Fruit fly (Drosophila melanogaster) whole organism, embryonic: ENCODE results near the gene Cpr5C.
A peak's percentile ranks its signal among the peaks of the same experiment; 100 is the strongest.

Source experiments
- Antp ChIP-seq: fragments of 200-800 bp; sonication (Bioruptor generic); optimal IDR thresholded peaks from 3 replicates; lab custom pipeline; 2016; ENCODE audit warnings: missing biosample characterization, missing genetic modification characterization
- Atf6 ChIP-seq: fragments of 200-800 bp; sonication (Bioruptor generic); IDR thresholded peaks from 2 replicates; pipeline ENCODE4 v1.3.6; 2022; ENCODE audit warnings: missing biosample characterization, missing genetic modification characterization
- Awh ChIP-seq: fragments of 200-800 bp; sonication (Bioruptor generic); IDR thresholded peaks from 2 replicates; pipeline ENCODE4, ENCODE4 v1.3.6; 2022; ENCODE audit warnings: missing biosample characterization, missing genetic modification characterization
- CG13424 ChIP-seq: fragments of 200-800 bp; sonication (Bioruptor generic); optimal IDR thresholded peaks from 2 replicates; lab custom pipeline; 2019; ENCODE audit warnings: missing biosample characterization, mild to moderate bottlenecking, missing genetic modification characterization, moderate library complexity
- CG14667 ChIP-seq: fragments of 200-800 bp; sonication (Bioruptor generic); IDR thresholded peaks from 2 replicates; pipeline ENCODE4 v1.3.6; 2022; ENCODE audit warnings: missing biosample characterization, missing genetic modification characterization
- CG1603 ChIP-seq: fragments of 200-800 bp; sonication (Bioruptor generic); optimal IDR thresholded peaks from 2 replicates; lab custom pipeline; 2019; ENCODE audit warnings: missing biosample characterization, mild to moderate bottlenecking, missing genetic modification characterization, moderate library complexity
- CG1792 ChIP-seq: fragments of 200-800 bp; sonication (Bioruptor generic); optimal IDR thresholded peaks from 2 replicates; lab custom pipeline; 2016; ENCODE audit warnings: missing biosample characterization, missing genetic modification characterization
- CG18476 ChIP-seq: fragments of 200-800 bp; sonication (Bioruptor generic); optimal IDR thresholded peaks from 2 replicates; lab custom pipeline; 2016; ENCODE audit warnings: missing biosample characterization, mild to moderate bottlenecking, missing genetic modification characterization
- CG18599 ChIP-seq: fragments of 200-800 bp; sonication (Bioruptor generic); optimal IDR thresholded peaks from 3 replicates; lab custom pipeline; 2017; ENCODE audit warnings: missing biosample characterization, missing genetic modification characterization, mild to moderate bottlenecking, moderate library complexity, missing genetic modification reagents
- CG30403 ChIP-seq: fragments of 200-800 bp; sonication (Bioruptor generic); optimal IDR thresholded peaks from 3 replicates; lab custom pipeline; 2016; ENCODE audit warnings: missing biosample characterization, missing genetic modification characterization
- CG3065 ChIP-seq: fragments of 200-800 bp; sonication (Bioruptor generic); optimal IDR thresholded peaks from 2 replicates; lab custom pipeline; 2016; ENCODE audit warnings: missing biosample characterization, missing genetic modification characterization
- CG31441 ChIP-seq: fragments of 200-800 bp; sonication (Bioruptor generic); IDR thresholded peaks from 2 replicates; pipeline ENCODE4 v1.3.6; 2022; ENCODE audit warnings: missing biosample characterization, missing genetic modification characterization
- CG32532 ChIP-seq: fragments of 200-800 bp; sonication (Bioruptor generic); IDR thresholded peaks from 2 replicates; pipeline ENCODE4 v1.3.6; 2022; ENCODE audit warnings: missing biosample characterization, missing genetic modification characterization
- CG34224 ChIP-seq: fragments of 200-800 bp; sonication (Bioruptor generic); IDR thresholded peaks from 3 replicates; pipeline ENCODE4 v1.3.6; 2022; ENCODE audit warnings: missing biosample characterization, missing genetic modification characterization; ENCODE audit not compliant: partially characterized antibody
- CG34376 ChIP-seq: fragments of 200-800 bp; sonication (Bioruptor generic); optimal IDR thresholded peaks from 2 replicates; lab custom pipeline; 2018; ENCODE audit warnings: missing biosample characterization, mild to moderate bottlenecking, missing genetic modification characterization
- CG4730 ChIP-seq: fragments of 200-800 bp; sonication (Bioruptor generic); IDR thresholded peaks from 2 replicates; pipeline ENCODE4 v1.3.6; 2022; ENCODE audit warnings: missing biosample characterization, missing genetic modification characterization
- CG6791 ChIP-seq: fragments of 200-800 bp; sonication (Bioruptor generic); IDR thresholded peaks from 3 replicates; pipeline ENCODE4 v1.3.6; 2022; ENCODE audit warnings: missing biosample characterization, missing genetic modification characterization; ENCODE audit not compliant: partially characterized antibody
- CG7271 ChIP-seq: fragments of 200-800 bp; sonication (Bioruptor generic); optimal IDR thresholded peaks from 2 replicates; lab custom pipeline; 2018; ENCODE audit warnings: missing biosample characterization, mild to moderate bottlenecking, missing genetic modification characterization, moderate library complexity
- CG9817 ChIP-seq: fragments of 200-800 bp; sonication (Bioruptor generic); optimal IDR thresholded peaks from 2 replicates; lab custom pipeline; 2018; ENCODE audit warnings: missing biosample characterization, mild to moderate bottlenecking, missing genetic modification characterization, moderate library complexity
- Deaf1 ChIP-seq: fragments of 200-800 bp; optimal IDR thresholded peaks from 3 replicates; lab custom pipeline; 2019; ENCODE audit warnings: missing biosample characterization, mild to moderate bottlenecking, missing genetic modification characterization, moderate library complexity
- Hmr ChIP-seq: fragments of 200-800 bp; sonication (Bioruptor generic); optimal IDR thresholded peaks from 3 replicates; lab custom pipeline; 2017; ENCODE audit warnings: mild to moderate bottlenecking, missing biosample characterization, missing genetic modification reagents, missing genetic modification characterization
- Meics ChIP-seq: fragments of 200-800 bp; sonication (Bioruptor generic); optimal IDR thresholded peaks from 2 replicates; lab custom pipeline; 2017; ENCODE audit warnings: missing biosample characterization, mild to moderate bottlenecking, missing genetic modification characterization
- Mrtf ChIP-seq: fragments of 200-800 bp; sonication (Bioruptor generic); IDR thresholded peaks from 3 replicates; pipeline ENCODE4 v1.3.6; 2022; ENCODE audit warnings: missing biosample characterization, missing genetic modification characterization
- Optix ChIP-seq: fragments of 200-800 bp; sonication (Bioruptor generic); IDR thresholded peaks from 3 replicates; pipeline ENCODE4 v1.3.6; 2022; ENCODE audit warnings: missing biosample characterization, missing genetic modification characterization
- YL-1 ChIP-seq: fragments of 200-800 bp; sonication (Bioruptor generic); optimal IDR thresholded peaks from 3 replicates; lab custom pipeline; 2017; ENCODE audit warnings: missing biosample characterization, mild to moderate bottlenecking, missing genetic modification characterization
- bab2 ChIP-seq: fragments of 200-800 bp; sonication (Bioruptor generic); optimal IDR thresholded peaks from 2 replicates; lab custom pipeline; 2016; ENCODE audit warnings: missing biosample characterization, missing genetic modification characterization
- bbx ChIP-seq: fragments of 200-800 bp; sonication (Bioruptor generic); IDR thresholded peaks from 2 replicates; pipeline ENCODE4 v1.3.6; 2022; ENCODE audit warnings: missing biosample characterization, missing genetic modification characterization; ENCODE audit not compliant: partially characterized antibody
- btn ChIP-seq: fragments of 200-800 bp; sonication (Bioruptor generic); optimal IDR thresholded peaks from 2 replicates; lab custom pipeline; 2016; ENCODE audit warnings: missing biosample characterization, missing genetic modification characterization
- chif ChIP-seq, 2 experiments: fragments of 200-800 bp; sonication (Bioruptor generic); optimal IDR thresholded peaks; 3 replicates each; lab custom pipeline; 2016; ENCODE audit warnings: missing biosample characterization in 2 of 2, missing genetic modification characterization in 2 of 2
- croc ChIP-seq: fragments of 200-800 bp; sonication (Bioruptor generic); conservative IDR thresholded peaks from 3 replicates; pipeline ENCODE4 v1.3.6; 2022; ENCODE audit warnings: missing biosample characterization, missing genetic modification characterization
- cwo ChIP-seq: fragments of 200-800 bp; sonication (Bioruptor generic); optimal IDR thresholded peaks from 3 replicates; lab custom pipeline; 2017; ENCODE audit warnings: missing biosample characterization, missing genetic modification characterization, mild to moderate bottlenecking, moderate library complexity, missing genetic modification reagents
- dysf ChIP-seq: fragments of 200-800 bp; sonication (Bioruptor generic); IDR thresholded peaks from 3 replicates; pipeline ENCODE4 v1.3.6; 2022; ENCODE audit warnings: missing biosample characterization, missing genetic modification characterization
- ewg ChIP-seq: fragments of 200-800 bp; sonication (Bioruptor generic); optimal IDR thresholded peaks from 3 replicates; lab custom pipeline; 2017; ENCODE audit warnings: mild to moderate bottlenecking, missing biosample characterization, missing genetic modification reagents, missing genetic modification characterization
- gcm ChIP-seq: fragments of 200-800 bp; sonication (Bioruptor generic); optimal IDR thresholded peaks from 2 replicates; lab custom pipeline; 2019; ENCODE audit warnings: missing biosample characterization, mild to moderate bottlenecking, missing genetic modification characterization, moderate library complexity
- kni ChIP-seq: fragments of 200-800 bp; sonication (Bioruptor generic); optimal IDR thresholded peaks from 3 replicates; lab custom pipeline; 2017; ENCODE audit warnings: mild to moderate bottlenecking, missing biosample characterization, missing genetic modification reagents, missing genetic modification characterization
- lab ChIP-seq: fragments of 200-800 bp; sonication (Bioruptor generic); optimal IDR thresholded peaks from 3 replicates; lab custom pipeline; 2017; ENCODE audit warnings: missing biosample characterization, missing genetic modification characterization, mild to moderate bottlenecking, moderate library complexity, missing genetic modification reagents
- lilli ChIP-seq: fragments of 200-800 bp; sonication (Bioruptor generic); optimal IDR thresholded peaks from 3 replicates; lab custom pipeline; 2016; ENCODE audit warnings: missing biosample characterization, missing genetic modification characterization
- nom ChIP-seq: fragments of 200-800 bp; sonication (Bioruptor generic); optimal IDR thresholded peaks from 2 replicates; lab custom pipeline; 2017; ENCODE audit warnings: missing biosample characterization, missing genetic modification characterization, mild to moderate bottlenecking, moderate library complexity, missing genetic modification reagents
- pan ChIP-seq, 4 experiments: fragments of >200 bp in 3 of 4; fragments of 200-800 bp in 1 of 4; sonication (Bioruptor generic) in 1 of 4; optimal IDR thresholded peaks in 3 of 4; IDR thresholded peaks in 1 of 4; 2 replicates each; pipeline versions ENCODE4 v1.3.6 to Lab custom; 2017 to 2022; ENCODE audit warnings: missing biosample characterization in 2 of 4, missing genetic modification characterization in 2 of 4, mixed read lengths in 1 of 4
- peb ChIP-seq: fragments of 200-800 bp; sonication (Bioruptor generic); IDR thresholded peaks from 2 replicates; pipeline ENCODE4 v1.3.6; 2022; ENCODE audit warnings: missing biosample characterization, missing genetic modification characterization
- pfk ChIP-seq: fragments of 200-800 bp; sonication (Bioruptor generic); optimal IDR thresholded peaks from 2 replicates; lab custom pipeline; 2018; ENCODE audit warnings: missing biosample characterization, mild to moderate bottlenecking, missing genetic modification characterization, moderate library complexity
- run ChIP-seq: fragments of 200-800 bp; sonication (Bioruptor generic); optimal IDR thresholded peaks from 3 replicates; lab custom pipeline; 2018; ENCODE audit warnings: missing biosample characterization, mild to moderate bottlenecking, missing genetic modification characterization
- sc ChIP-seq, 3 experiments: fragments of >200 bp in 2 of 3; fragments of 200-800 bp in 1 of 3; sonication (Bioruptor generic) in 1 of 3; optimal IDR thresholded peaks; 2 replicates in 2 of 3; 3 replicates in 1 of 3; lab custom pipeline; 2017; ENCODE audit warnings: mild to moderate bottlenecking in 1 of 3, missing biosample characterization in 1 of 3, missing genetic modification characterization in 1 of 3, missing genetic modification reagents in 1 of 3
- sens-2 ChIP-seq: fragments of 200-800 bp; sonication (Bioruptor generic); IDR thresholded peaks from 2 replicates; pipeline ENCODE4 v1.3.6; 2022; ENCODE audit warnings: missing biosample characterization, missing genetic modification characterization
- slbo ChIP-seq: fragments of 200-800 bp; sonication (Bioruptor generic); IDR thresholded peaks from 2 replicates; pipeline ENCODE4 v1.3.6; 2022; ENCODE audit warnings: missing biosample characterization, missing genetic modification characterization
- tap ChIP-seq: fragments of 200-800 bp; optimal IDR thresholded peaks from 3 replicates; lab custom pipeline; 2019; ENCODE audit warnings: missing biosample characterization, mild to moderate bottlenecking, missing genetic modification characterization, moderate library complexity
- tio ChIP-seq: fragments of 200-800 bp; sonication (Bioruptor generic); optimal IDR thresholded peaks from 2 replicates; lab custom pipeline; 2017; ENCODE audit warnings: missing biosample characterization, missing genetic modification characterization, inconsistent platforms
- twi ChIP-seq: fragments of 200-800 bp; optimal IDR thresholded peaks from 2 replicates; lab custom pipeline; 2019; ENCODE audit warnings: missing biosample characterization, mild to moderate bottlenecking, missing genetic modification characterization, moderate library complexity
- unpg ChIP-seq: fragments of 200-800 bp; sonication (Bioruptor generic); optimal IDR thresholded peaks from 3 replicates; lab custom pipeline; 2018; ENCODE audit warnings: missing biosample characterization, mild to moderate bottlenecking, missing genetic modification characterization, moderate library complexity

Gene Cpr5C

dm6 chrX:5847544-5847943 is 43.1 kb downstream of the Cpr5C start (continued):
- TF ChIP-seq nom (no peak), Atf6 (GFP tag; lab: Robert Waterston, UW) (0 out of 2 replicates have a peak, but pooled peaks have one; percentile 29), dysf (GFP tag; lab: Robert Waterston, UW) (peak; percentile 58; the same call in 2 of the 3 replicates), CG18476 (GFP tag; lab: Kevin White, UChicago) (no peak), chif (GFP tag; optimal IDR thresholded peaks at IDR 0.05; lab: Kevin White, UChicago) (no peak), Deaf1 (tag; lab: Kevin White, UChicago) (no peak), gcm (GFP tag; lab: Kevin White, UChicago) (no peak), lilli (GFP tag; lab: Kevin White, UChicago) (peak; percentile 35), CG3065 (no peak), twi (tag; lab: Kevin White, UChicago) (no peak), CG6791 (GFP tag; lab: Robert Waterston, UW) (no peak), ewg (GFP tag; lab: Kevin White, UChicago) (no peak), Optix (GFP tag; lab: Robert Waterston, UW) (peak; percentile 34; the same call in 2 of the 3 replicates), kni (GFP tag; lab: Kevin White, UChicago) (no peak), CG18599 (GFP tag; lab: Kevin White, UChicago) (peak; percentile 80), CG14667 (GFP tag; lab: Robert Waterston, UW) (peak; percentile 29; the same call in 1 of the 2 replicates), Awh (GFP tag; lab: Robert Waterston, UW) (no peak), CG34224 (GFP tag; lab: Robert Waterston, UW) (no peak), slbo (peak; percentile 69; the same call in 1 of the 2 replicates), tio (no peak), YL-1 (GFP tag; lab: Kevin White, UChicago) (no peak), sc (optimal IDR thresholded peaks at IDR 0.05; lab: Kevin White, UChicago) (no peak), sc (GFP tag; optimal IDR thresholded peaks at IDR 0.05; lab: Kevin White, UChicago) (no peak), lab (GFP tag; lab: Kevin White, UChicago) (peak; percentile 62), tap (tag; lab: Kevin White, UChicago) (no peak), unpg (GFP tag; lab: Kevin White, UChicago) (peak; percentile 5), CG34376 (GFP tag; lab: Kevin White, UChicago) (no peak), CG32532 (GFP tag; lab: Robert Waterston, UW) (peak; percentile 45), CG31441 (peak; percentile 24; the same call in 1 of the 2 replicates), CG9817 (tag; lab: Kevin White, UChicago) (peak; percentile 11), pfk (GFP tag; lab: Kevin White, UChicago) (no peak), cwo (GFP tag; lab: Kevin White, UChicago) (peak; percentile 25), run (tag; lab: Kevin White, UChicago) (no peak), btn (GFP tag; lab: Kevin White, UChicago) (no peak), pan (optimal IDR thresholded peaks at IDR 0.05; lab: Kevin White, UChicago) (no peak), pan (GFP tag; optimal IDR thresholded peaks at IDR 0.05 in 1 of 2, IDR thresholded peaks at IDR 0.05 in 1 of 2) (peak in 1 of 2 experiments; percentile 51), sens-2 (no peak), CG30403 (GFP tag; lab: Kevin White, UChicago) (no peak), Meics (peak; percentile 36), bab2 (GFP tag; lab: Kevin White, UChicago) (peak; percentile 4), bbx (GFP tag; lab: Robert Waterston, UW) (no peak), peb (no peak), CG7271 (tag; lab: Kevin White, UChicago) (no peak), CG1603 (tag; lab: Kevin White, UChicago) (peak; percentile 54), CG4730 (peak; percentile 44; the same call in 1 of the 2 replicates), Mrtf (no peak), Antp (GFP tag; lab: Kevin White, UChicago) (peak; percentile 22), croc (GFP tag; lab: Robert Waterston, UW) (no peak), CG1792 (no peak), Hmr (GFP tag; lab: Kevin White, UChicago) (peak; percentile 45), CG13424 (tag; lab: Kevin White, UChicago) (peak; percentile 16)
